Fruit fly (Drosophila melanogaster) whole organism, embryonic: ENCODE measurements around the gene Inx7.

Experiments
- Bteb2 ChIP-seq: fragments of 200-800 bp; sonication (Bioruptor generic); optimal IDR thresholded peaks from 2 replicates; lab custom pipeline; 2016; ENCODE audit warnings: missing biosample characterization, missing genetic modification characterization
- CG1024 ChIP-seq: fragments of 200-800 bp; sonication (Bioruptor generic); IDR thresholded peaks from 2 replicates; pipeline ENCODE4 v1.3.6; 2022; ENCODE audit warnings: missing biosample characterization, missing genetic modification characterization
- CG11085 ChIP-seq: fragments of 200-800 bp; sonication (Bioruptor generic); IDR thresholded peaks from 2 replicates; pipeline ENCODE4 v1.3.6; 2022; ENCODE audit warnings: missing biosample characterization, missing genetic modification characterization
- CG13296 ChIP-seq: fragments of 200-800 bp; sonication (Bioruptor generic); optimal IDR thresholded peaks from 3 replicates; lab custom pipeline; 2018; ENCODE audit warnings: missing biosample characterization, mild to moderate bottlenecking, missing genetic modification characterization
- CG13424 ChIP-seq: fragments of 200-800 bp; sonication (Bioruptor generic); optimal IDR thresholded peaks from 2 replicates; lab custom pipeline; 2019; ENCODE audit warnings: missing biosample characterization, mild to moderate bottlenecking, missing genetic modification characterization, moderate library complexity
- CG14014 ChIP-seq: fragments of 200-800 bp; sonication (Bioruptor generic); IDR thresholded peaks from 2 replicates; pipeline ENCODE4 v1.3.6; 2022; ENCODE audit warnings: missing biosample characterization, missing genetic modification characterization
- CG14441 ChIP-seq: fragments of 200-800 bp; sonication (Bioruptor generic); IDR thresholded peaks from 2 replicates; pipeline ENCODE4 v1.3.6; 2022; ENCODE audit warnings: missing biosample characterization, missing genetic modification characterization
- CG15011 ChIP-seq: fragments of 200-800 bp; sonication (Bioruptor generic); optimal IDR thresholded peaks from 3 replicates; lab custom pipeline; 2018; ENCODE audit warnings: missing biosample characterization, mild to moderate bottlenecking, missing genetic modification characterization
- CG15514 ChIP-seq: fragments of 200-800 bp; sonication (Bioruptor generic); optimal IDR thresholded peaks from 3 replicates; lab custom pipeline; 2017; ENCODE audit warnings: missing biosample characterization, missing genetic modification characterization, mild to moderate bottlenecking, moderate library complexity, missing genetic modification reagents
- CG17359 ChIP-seq: fragments of 200-800 bp; sonication (Bioruptor generic); optimal IDR thresholded peaks from 3 replicates; lab custom pipeline; 2018; ENCODE audit warnings: missing biosample characterization, mild to moderate bottlenecking, missing genetic modification characterization, moderate library complexity
- CG1792 ChIP-seq: fragments of 200-800 bp; sonication (Bioruptor generic); optimal IDR thresholded peaks from 2 replicates; lab custom pipeline; 2016; ENCODE audit warnings: missing biosample characterization, missing genetic modification characterization
- CG18619 ChIP-seq: fragments of 200-800 bp; sonication (Bioruptor generic); optimal IDR thresholded peaks from 3 replicates; lab custom pipeline; 2017; ENCODE audit warnings: missing biosample characterization, mild to moderate bottlenecking, missing genetic modification characterization
- CG34422 ChIP-seq: fragments of 200-800 bp; sonication (Bioruptor generic); IDR thresholded peaks from 3 replicates; pipeline ENCODE4 v1.3.6; 2022; ENCODE audit warnings: missing biosample characterization, missing genetic modification characterization
- CG3838 ChIP-seq: fragments of 200-800 bp; sonication (Bioruptor generic); optimal IDR thresholded peaks from 3 replicates; lab custom pipeline; 2016; ENCODE audit warnings: missing biosample characterization, missing genetic modification characterization
- CG3995 ChIP-seq: fragments of 200-800 bp; sonication (Bioruptor generic); optimal IDR thresholded peaks from 3 replicates; lab custom pipeline; 2016; ENCODE audit warnings: missing biosample characterization, missing genetic modification characterization
- CG7745 ChIP-seq: fragments of 200-800 bp; sonication (Bioruptor generic); optimal IDR thresholded peaks from 2 replicates; lab custom pipeline; 2018; ENCODE audit warnings: missing biosample characterization, mild to moderate bottlenecking, missing genetic modification characterization, moderate library complexity
- CG8281 ChIP-seq: fragments of 200-800 bp; sonication (Bioruptor generic); optimal IDR thresholded peaks from 2 replicates; lab custom pipeline; 2018; ENCODE audit warnings: missing biosample characterization, mild to moderate bottlenecking, missing genetic modification characterization, moderate library complexity
- CG8924 ChIP-seq: fragments of 200-800 bp; optimal IDR thresholded peaks from 3 replicates; lab custom pipeline; 2019; ENCODE audit warnings: missing biosample characterization, mild to moderate bottlenecking, missing genetic modification characterization, moderate library complexity
- CG9437 ChIP-seq: fragments of 200-800 bp; sonication (Bioruptor generic); optimal IDR thresholded peaks from 2 replicates; lab custom pipeline; 2018; ENCODE audit warnings: missing biosample characterization, mild to moderate bottlenecking, missing genetic modification characterization
- CTCF ChIP-seq: fragments of 200-800 bp; sonication (Bioruptor generic); optimal IDR thresholded peaks from 2 replicates; lab custom pipeline; 2017; ENCODE audit warnings: missing biosample characterization, mild to moderate bottlenecking, missing genetic modification characterization, moderate library complexity
- D ChIP-seq, 2 experiments: fragments of 200-800 bp in 1 of 2; fragments of >200 bp in 1 of 2; sonication (Bioruptor generic) in 1 of 2; optimal IDR thresholded peaks; 2 replicates in 1 of 2; 3 replicates in 1 of 2; lab custom pipeline; 2017; ENCODE audit warnings: mild to moderate bottlenecking in 1 of 2, missing biosample characterization in 1 of 2, missing genetic modification characterization in 1 of 2, missing genetic modification reagents in 1 of 2
- Dad ChIP-seq: fragments of 200-800 bp; sonication (Bioruptor generic); optimal IDR thresholded peaks from 3 replicates; lab custom pipeline; 2016; ENCODE audit warnings: missing biosample characterization, missing genetic modification characterization
- Dek ChIP-seq: fragments of 200-800 bp; sonication (Bioruptor generic); optimal IDR thresholded peaks from 3 replicates; lab custom pipeline; 2019; ENCODE audit warnings: missing biosample characterization, mild to moderate bottlenecking, missing genetic modification characterization, moderate library complexity
- Elba2 ChIP-seq: fragments of 200-800 bp; sonication (Bioruptor generic); optimal IDR thresholded peaks from 3 replicates; lab custom pipeline; 2016; ENCODE audit warnings: missing biosample characterization, missing genetic modification characterization
- Fer1 ChIP-seq: fragments of 200-800 bp; sonication (Bioruptor generic); optimal IDR thresholded peaks from 2 replicates; lab custom pipeline; 2017; ENCODE audit warnings: missing biosample characterization, mild to moderate bottlenecking, missing genetic modification characterization
- HLHmδ ChIP-seq: fragments of 200-800 bp; sonication (Bioruptor generic); optimal IDR thresholded peaks from 2 replicates; lab custom pipeline; 2018; ENCODE audit warnings: missing biosample characterization, mild to moderate bottlenecking, missing genetic modification characterization, moderate library complexity
- Oli ChIP-seq: fragments of 200-800 bp; sonication (Bioruptor generic); optimal IDR thresholded peaks from 2 replicates; lab custom pipeline; 2018; ENCODE audit warnings: missing biosample characterization, mild to moderate bottlenecking, missing genetic modification characterization, moderate library complexity
- Opbp ChIP-seq: fragments of 200-800 bp; sonication (Bioruptor generic); IDR thresholded peaks from 3 replicates; pipeline ENCODE4 v1.3.6; 2022; ENCODE audit warnings: missing biosample characterization, missing genetic modification characterization; ENCODE audit not compliant: partially characterized antibody
- Scr ChIP-seq: fragments of 200-800 bp; sonication (Bioruptor generic); IDR thresholded peaks from 2 replicates; pipeline ENCODE4 v1.3.6; 2022; ENCODE audit warnings: missing biosample characterization, missing genetic modification characterization; ENCODE audit not compliant: partially characterized antibody
- ac ChIP-seq: fragments of 200-800 bp; sonication (Bioruptor generic); optimal IDR thresholded peaks from 3 replicates; lab custom pipeline; 2017; ENCODE audit warnings: missing biosample characterization, mild to moderate bottlenecking, missing genetic modification characterization
- bsh ChIP-seq, 2 experiments: fragments of 200-800 bp; sonication (Bioruptor generic); optimal IDR thresholded peaks; 2 replicates each; lab custom pipeline; 2017 to 2018; ENCODE audit warnings: mild to moderate bottlenecking in 2 of 2, missing biosample characterization in 2 of 2, missing genetic modification characterization in 2 of 2, moderate library complexity in 1 of 2
- chm ChIP-seq: fragments of 200-800 bp; sonication (Bioruptor generic); IDR thresholded peaks from 2 replicates; pipeline ENCODE4 v1.3.6; 2022; ENCODE audit warnings: missing biosample characterization, missing genetic modification characterization
- crol ChIP-seq: fragments of 200-800 bp; sonication (Bioruptor generic); IDR thresholded peaks from 2 replicates; pipeline ENCODE4 v1.3.6; 2022; ENCODE audit warnings: missing biosample characterization, missing genetic modification characterization
- crp ChIP-seq, 2 experiments: fragments of 200-800 bp; sonication (Bioruptor generic); optimal IDR thresholded peaks; 2 replicates in 1 of 2; 3 replicates in 1 of 2; lab custom pipeline; 2017; ENCODE audit warnings: missing biosample characterization in 2 of 2, missing genetic modification characterization in 2 of 2, mild to moderate bottlenecking in 1 of 2, moderate library complexity in 1 of 2
- cwo ChIP-seq: fragments of 200-800 bp; sonication (Bioruptor generic); optimal IDR thresholded peaks from 3 replicates; lab custom pipeline; 2017; ENCODE audit warnings: missing biosample characterization, missing genetic modification characterization, mild to moderate bottlenecking, moderate library complexity, missing genetic modification reagents
- danr ChIP-seq: fragments of 200-800 bp; sonication (Bioruptor generic); IDR thresholded peaks from 2 replicates; pipeline ENCODE4 v1.3.6; 2022; ENCODE audit warnings: missing biosample characterization, missing genetic modification characterization
- eyg ChIP-seq: fragments of 200-800 bp; sonication (Bioruptor generic); optimal IDR thresholded peaks from 3 replicates; lab custom pipeline; 2016; ENCODE audit warnings: missing biosample characterization, missing genetic modification characterization
- gsb-n ChIP-seq: fragments of 200-800 bp; sonication (Bioruptor generic); optimal IDR thresholded peaks from 3 replicates; lab custom pipeline; 2018; ENCODE audit warnings: missing biosample characterization, mild to moderate bottlenecking, missing genetic modification characterization
- lov ChIP-seq, 2 experiments: fragments of 200-800 bp in 1 of 2; fragments of >200 bp in 1 of 2; sonication (Bioruptor generic) in 1 of 2; IDR thresholded peaks in 1 of 2; optimal IDR thresholded peaks in 1 of 2; 2 replicates in 1 of 2; 3 replicates in 1 of 2; pipeline versions ENCODE4 v1.3.6 to Lab custom; 2017 to 2022; ENCODE audit warnings: missing biosample characterization in 1 of 2, missing genetic modification characterization in 1 of 2
- nerfin-1 ChIP-seq: fragments of 200-800 bp; sonication (Bioruptor generic); optimal IDR thresholded peaks from 3 replicates; lab custom pipeline; 2019; ENCODE audit warnings: missing biosample characterization, mild to moderate bottlenecking, missing genetic modification characterization, moderate library complexity
- pb ChIP-seq: fragments of 200-800 bp; sonication (Bioruptor generic); optimal IDR thresholded peaks from 3 replicates; lab custom pipeline; 2016; ENCODE audit warnings: missing biosample characterization, missing genetic modification characterization
- ro ChIP-seq: fragments of 200-800 bp; sonication (Bioruptor generic); IDR thresholded peaks from 2 replicates; pipeline ENCODE4 v1.3.6; 2022; ENCODE audit warnings: missing biosample characterization, missing genetic modification characterization
- sim ChIP-seq: fragments of 200-800 bp; sonication (Bioruptor generic); IDR thresholded peaks from 2 replicates; pipeline ENCODE4 v1.3.6; 2022; ENCODE audit warnings: missing biosample characterization, missing genetic modification characterization
- sima ChIP-seq: fragments of 200-800 bp; sonication (Bioruptor generic); optimal IDR thresholded peaks from 2 replicates; lab custom pipeline; 2016; ENCODE audit warnings: missing biosample characterization, missing genetic modification characterization
- toy ChIP-seq: fragments of 200-800 bp; sonication (Bioruptor generic); IDR thresholded peaks from 2 replicates; pipeline ENCODE4 v1.3.6; 2022; ENCODE audit warnings: missing biosample characterization, missing genetic modification characterization
- vvl ChIP-seq: fragments of 200-800 bp; sonication (Bioruptor generic); IDR thresholded peaks from 2 replicates; pipeline ENCODE4 v1.3.6; 2022; ENCODE audit warnings: missing biosample characterization, missing genetic modification characterization
- wor ChIP-seq: fragments of 200-800 bp; sonication (Bioruptor generic); IDR thresholded peaks from 2 replicates; pipeline ENCODE4 v1.3.6; 2022; ENCODE audit warnings: missing biosample characterization, missing genetic modification characterization
- zfh1 ChIP-seq: fragments of 200-800 bp; sonication (Bioruptor generic); IDR thresholded peaks from 3 replicates; pipeline ENCODE4 v1.3.6; 2022; ENCODE audit warnings: missing biosample characterization, missing genetic modification characterization

The Inx7 gene

dm6 chrX:7011063-7011743 is 17.8 kb upstream of the Inx7 start, which contains the start of the genes cm, sloth1 and sloth2 (continued):
- TF ChIP-seq CG7745 (tag; lab: Kevin White, UChicago) (no peak), CG17359 (tag; lab: Kevin White, UChicago) (peak; percentile 85), Dad (GFP tag; lab: Kevin White, UChicago) (peak; percentile 84), wor (GFP tag; lab: Robert Waterston, UW) (peak; percentile 77), Bteb2 (GFP tag; lab: Kevin White, UChicago) (peak; percentile 87), CG1792 (peak; percentile 60), ro (GFP tag; lab: Robert Waterston, UW) (no peak), CG13424 (tag; lab: Kevin White, UChicago) (peak; percentile 92), D (optimal IDR thresholded peaks at IDR 0.05; lab: Kevin White, UChicago) (no peak), D (GFP tag; optimal IDR thresholded peaks at IDR 0.05; lab: Kevin White, UChicago) (peak; percentile 63), chm (GFP tag; lab: Robert Waterston, UW) (peak; percentile 86), toy (GFP tag; lab: Robert Waterston, UW) (peak; percentile 59; the same call in 1 of the 2 replicates), sima (GFP tag; lab: Kevin White, UChicago) (no peak), CG34422 (GFP tag; lab: Robert Waterston, UW) (peak; percentile 91), CG8924 (peak; percentile 86), CG8281 (tag; lab: Kevin White, UChicago) (peak; percentile 51), pb (GFP tag; lab: Kevin White, UChicago) (peak; percentile 50), gsb-n (tag; lab: Kevin White, UChicago) (peak; percentile 93), Fer1 (GFP tag; lab: Kevin White, UChicago) (peak; percentile 78), Opbp (GFP tag; lab: Robert Waterston, UW) (peak; percentile 73; the same call in 2 of the 3 replicates), CG13296 (GFP tag; lab: Kevin White, UChicago) (peak; percentile 75), CG9437 (peak; percentile 55), Scr (peak; percentile 93), crol (no peak; the same call in 1 of the 2 replicates), sim (GFP tag; lab: Robert Waterston, UW) (no peak), Oli (tag; lab: Kevin White, UChicago) (peak; percentile 72), CG3838 (GFP tag; lab: Kevin White, UChicago) (peak; percentile 72), crp (GFP tag; optimal IDR thresholded peaks at IDR 0.05; lab: Kevin White, UChicago) (peak; percentile 62 to 93), nerfin-1 (tag; lab: Kevin White, UChicago) (peak; percentile 78), CTCF (GFP tag; lab: Kevin White, UChicago) (peak; percentile 45), CG14441 (GFP tag; lab: Robert Waterston, UW) (peak; percentile 84), zfh1 (GFP tag; lab: Robert Waterston, UW) (peak; percentile 90), lov (optimal IDR thresholded peaks at IDR 0.05; lab: Kevin White, UChicago) (no peak), lov (GFP tag; IDR thresholded peaks at IDR 0.05; lab: Robert Waterston, UW) (peak; percentile 59; the same call in 1 of the 3 replicates), CG15011 (GFP tag; lab: Kevin White, UChicago) (peak; percentile 39), ac (GFP tag; lab: Kevin White, UChicago) (no peak), CG11085 (peak; percentile 83), CG18619 (GFP tag; lab: Kevin White, UChicago) (peak; percentile 73), CG3995 (GFP tag; lab: Kevin White, UChicago) (peak; percentile 13), cwo (peak; percentile 54), eyg (GFP tag; lab: Kevin White, UChicago) (peak; percentile 62), CG1024 (peak; percentile 68), Elba2 (GFP tag; lab: Kevin White, UChicago) (peak; percentile 3), CG14014 (GFP tag; lab: Robert Waterston, UW) (peak; percentile 84), bsh (GFP tag; optimal IDR thresholded peaks at IDR 0.05; lab: Kevin White, UChicago) (peak; percentile 7 to 83), vvl (GFP tag; lab: Robert Waterston, UW) (peak; percentile 91), danr (GFP tag; lab: Robert Waterston, UW) (peak; percentile 62), Dek (tag; lab: Kevin White, UChicago) (peak; percentile 81), CG15514 (GFP tag; lab: Kevin White, UChicago) (peak; percentile 77), HLHmδ (GFP tag; lab: Kevin White, UChicago) (no peak)
